Fruit fly (Drosophila melanogaster): ENCODE data around the gene CG33303.

Gene CG33303

dm6 chr2L:10386208-10386805 is 10.8 kb upstream of the CG33303 start, which contains the start of the genes Cdk1 and mRpS7 (continued):
- TF ChIP-seq Aef1 (GFP tag; IDR thresholded peaks at IDR 0.05): peak; percentile 53
- TF ChIP-seq pum (GFP tag; optimal IDR thresholded peaks at IDR 0.05): peak; percentile 56
- TF ChIP-seq Camta (GFP tag; optimal IDR thresholded peaks at IDR 0.05): peak; percentile 57
- TF ChIP-seq Blimp-1 (GFP tag; optimal IDR thresholded peaks at IDR 0.05): peak; percentile 55
- TF ChIP-seq ssp (GFP tag; IDR thresholded peaks at IDR 0.05): peak; percentile 71
- TF ChIP-seq Dp (GFP tag; optimal IDR thresholded peaks at IDR 0.05): peak; percentile 74
- peak; percentile 70 for TF ChIP-seq CG4424 (GFP tag; optimal IDR thresholded peaks at IDR 0.05)
- peak; percentile 39; the same call in 1 of the 2 replicates for TF ChIP-seq CG31224 (GFP tag; IDR thresholded peaks at IDR 0.05)
- TF ChIP-seq sug (tag; optimal IDR thresholded peaks at IDR 0.05): peak; percentile 65
- TF ChIP-seq ind (GFP tag; optimal IDR thresholded peaks at IDR 0.05): peak; percentile 77
- TF ChIP-seq CG1832 (GFP tag; optimal IDR thresholded peaks at IDR 0.05): no peak
- no peak for TF ChIP-seq org-1 (GFP tag; optimal IDR thresholded peaks at IDR 0.05)
- TF ChIP-seq HLH54F (GFP tag; optimal IDR thresholded peaks at IDR 0.05): peak; percentile 64
- TF ChIP-seq CG4282 (GFP tag; optimal IDR thresholded peaks at IDR 0.05): no peak
- TF ChIP-seq CG4404 (GFP tag; IDR thresholded peaks at IDR 0.05): peak; percentile 48
- TF ChIP-seq sens-2 (GFP tag; IDR thresholded peaks at IDR 0.05): 0 out of 2 replicates have a peak, but pooled peaks have one; percentile 20
- TF ChIP-seq stc (GFP tag; IDR thresholded peaks at IDR 0.05): peak; percentile 15; the same call in 1 of the 2 replicates
- TF ChIP-seq CG6813 (GFP tag; optimal IDR thresholded peaks at IDR 0.05): no peak
- no peak for TF ChIP-seq dimm (GFP tag; IDR thresholded peaks at IDR 0.05)
- TF ChIP-seq CG6175 (GFP tag; IDR thresholded peaks at IDR 0.05): no peak
- TF ChIP-seq zfh2 (GFP tag; optimal IDR thresholded peaks at IDR 0.05): peak; percentile 52
- TF ChIP-seq schlank (tag; optimal IDR thresholded peaks at IDR 0.05): no peak
- no peak for TF ChIP-seq toy (GFP tag; IDR thresholded peaks at IDR 0.05)
- peak; percentile 40 for TF ChIP-seq Myb (GFP tag; optimal IDR thresholded peaks at IDR 0.05)
- no peak for TF ChIP-seq bowl (GFP tag; IDR thresholded peaks at IDR 0.05)
- TF ChIP-seq Hmx (GFP tag; optimal IDR thresholded peaks at IDR 0.05): peak; percentile 37
- no peak for TF ChIP-seq CG13287 (GFP tag; IDR thresholded peaks at IDR 0.05; ENCODE audit: partially characterized antibody)
- no peak for TF ChIP-seq insv (GFP tag; optimal IDR thresholded peaks at IDR 0.05)
- no peak for TF ChIP-seq sima (GFP tag; optimal IDR thresholded peaks at IDR 0.05)
- peak; percentile 75 for TF ChIP-seq Ssrp (tag; optimal IDR thresholded peaks at IDR 0.05)
- TF ChIP-seq CG2202 (tag; optimal IDR thresholded peaks at IDR 0.05): no peak
- TF ChIP-seq BtbVII (GFP tag; optimal IDR thresholded peaks at IDR 0.05): peak; percentile 28
- no peak for TF ChIP-seq ab (GFP tag; optimal IDR thresholded peaks at IDR 0.05)
- TF ChIP-seq CG8281 (tag; optimal IDR thresholded peaks at IDR 0.05): no peak
- peak; percentile 60 for TF ChIP-seq CG15696 (tag; optimal IDR thresholded peaks at IDR 0.05)
- TF ChIP-seq gcm2 (GFP tag; optimal IDR thresholded peaks at IDR 0.05): peak; percentile 13
- TF ChIP-seq vvl (GFP tag; IDR thresholded peaks at IDR 0.05): peak; percentile 77
- TF ChIP-seq Scr (GFP tag; IDR thresholded peaks at IDR 0.05; ENCODE audit: partially characterized antibody): no peak
- no peak for TF ChIP-seq prd (optimal IDR thresholded peaks at IDR 0.05)
- peak; percentile 81 for TF ChIP-seq prd (GFP tag; IDR thresholded peaks at IDR 0.05)
- peak; percentile 62 for TF ChIP-seq twi (tag; optimal IDR thresholded peaks at IDR 0.05)
- peak; percentile 71 for TF ChIP-seq dmrt11E (tag; optimal IDR thresholded peaks at IDR 0.05)
- no peak for TF ChIP-seq Bgb (GFP tag; IDR thresholded peaks at IDR 0.05; ENCODE audit: partially characterized antibody)
- peak; percentile 77 for TF ChIP-seq Xbp1 (GFP tag; optimal IDR thresholded peaks at IDR 0.05)
- TF ChIP-seq Mrtf (GFP tag; IDR thresholded peaks at IDR 0.05): no peak; the same call in 2 of the 3 replicates
- TF ChIP-seq Vsx1 (GFP tag; optimal IDR thresholded peaks at IDR 0.05): peak; percentile 47
- TF ChIP-seq Lhr (GFP tag; optimal IDR thresholded peaks at IDR 0.05): peak; percentile 45
- TF ChIP-seq HmgD (GFP tag; optimal IDR thresholded peaks at IDR 0.05): peak; percentile 36
- peak; percentile 47 for TF ChIP-seq pzg (GFP tag; optimal IDR thresholded peaks at IDR 0.05)
- peak; percentile 32 for TF ChIP-seq Sry-δ (GFP tag; optimal IDR thresholded peaks at IDR 0.05)
- peak; percentile 92 for TF ChIP-seq CG17361 (GFP tag; IDR thresholded peaks at IDR 0.05)

All from whole organism, embryonic.